Worm (Caenorhabditis elegans) whole organism, midembryonic: ENCODE measurements around the gene hot-2.

Experiments used
- T22C8.4 ChIP-seq: fragments of 200-800 bp; sonication (Bioruptor generic); IDR thresholded peaks from 2 replicates; pipeline ENCODE4 v1.3.6; 2022; ENCODE audit warnings: missing genetic modification characterization, missing compliant biosample characterization
- cog-1 ChIP-seq: sonication (generic microtip); optimal IDR thresholded peaks from 2 replicates; lab custom pipeline; 2016; ENCODE audit warnings: missing genetic modification characterization, missing compliant biosample characterization
- flt-1 ChIP-seq: fragments of 200-800 bp; sonication (Bioruptor generic); IDR thresholded peaks from 2 replicates; pipeline ENCODE4 v1.3.6; 2022; ENCODE audit warnings: missing genetic modification characterization, missing compliant biosample characterization
- klf-2 ChIP-seq: fragments of 200-800 bp; sonication (Bioruptor generic); conservative IDR thresholded peaks from 2 replicates; pipeline ENCODE4 v1.3.6; 2022; ENCODE audit warnings: missing genetic modification reagents, missing genetic modification characterization, missing compliant biosample characterization
- ref-1 ChIP-seq: fragments of 200-800 bp; sonication (Bioruptor generic); conservative IDR thresholded peaks from 2 replicates; pipeline ENCODE4 v1.3.6; 2022; ENCODE audit warnings: missing genetic modification reagents, missing genetic modification characterization, missing compliant biosample characterization
- tab-1 ChIP-seq: fragments of 200-800 bp; sonication (Bioruptor generic); IDR thresholded peaks from 2 replicates; pipeline ENCODE4 v1.3.6; 2022; ENCODE audit warnings: missing genetic modification characterization, missing compliant biosample characterization
- ztf-23 ChIP-seq: fragments of 200-800 bp; sonication (Bioruptor generic); IDR thresholded peaks from 2 replicates; pipeline ENCODE4 v1.3.6; 2022; ENCODE audit warnings: missing genetic modification reagents, missing genetic modification characterization, missing compliant biosample characterization

- TF ChIP-seq T22C8.4, result no peak
- no peak for TF ChIP-seq flt-1
- no peak for TF ChIP-seq ref-1 (GFP tag; lab: Robert Waterston, UW)
- no peak for TF ChIP-seq tab-1 (GFP tag; lab: Robert Waterston, UW)
- TF ChIP-seq klf-2, result no peak
- no peak for TF ChIP-seq cog-1
- TF ChIP-seq ztf-23 (GFP tag; lab: Robert Waterston, UW), result no peak
These were observed 25.5 kb upstream of the hot-2 start, which contains the start of gene Y39B6A.7 for ce11 chrV:19149057-19149456.
